Fruit fly (Drosophila melanogaster) whole organism, pupa: ENCODE measurements around the gene CG4593.
A peak's percentile ranks its signal among the peaks of the same experiment; 100 is the strongest.

Experiments used
- CG10348 ChIP-seq: fragments of 200-800 bp; sonication (Bioruptor generic); IDR thresholded peaks from 2 replicates; pipeline ENCODE4 v1.3.6; 2022; ENCODE audit warnings: missing biosample characterization, missing genetic modification characterization
- CG12605 ChIP-seq: fragments of 200-800 bp; sonication (Bioruptor generic); IDR thresholded peaks from 2 replicates; pipeline ENCODE4 v1.3.6; 2022; ENCODE audit warnings: missing biosample characterization, missing genetic modification characterization
- CG13204 ChIP-seq: fragments of 200-800 bp; sonication (Bioruptor generic); optimal IDR thresholded peaks from 2 replicates; lab custom pipeline; 2018; ENCODE audit warnings: missing biosample characterization, mild to moderate bottlenecking, missing genetic modification characterization, moderate library complexity
- CG14655 ChIP-seq: fragments of 200-800 bp; sonication (Bioruptor generic); optimal IDR thresholded peaks from 3 replicates; lab custom pipeline; 2017; ENCODE audit warnings: mild to moderate bottlenecking, missing biosample characterization, missing genetic modification reagents, missing genetic modification characterization
- CG15710 ChIP-seq: fragments of 200-800 bp; sonication (Bioruptor generic); optimal IDR thresholded peaks from 2 replicates; lab custom pipeline; 2018; ENCODE audit warnings: missing biosample characterization, mild to moderate bottlenecking, missing genetic modification characterization, moderate library complexity
- CG17806 ChIP-seq: fragments of 200-800 bp; sonication (Bioruptor generic); optimal IDR thresholded peaks from 2 replicates; lab custom pipeline; 2018; ENCODE audit warnings: missing biosample characterization, mild to moderate bottlenecking, missing genetic modification characterization, moderate library complexity
- CG32121 ChIP-seq: fragments of 200-800 bp; sonication (Bioruptor generic); IDR thresholded peaks from 2 replicates; pipeline ENCODE4 v1.3.6; 2022; ENCODE audit warnings: missing biosample characterization, missing genetic modification characterization
- CG34367 ChIP-seq: fragments of 200-800 bp; sonication (Bioruptor generic); optimal IDR thresholded peaks from 2 replicates; lab custom pipeline; 2018; ENCODE audit warnings: missing biosample characterization, mild to moderate bottlenecking, missing genetic modification characterization
- CG4496 ChIP-seq: fragments of 200-800 bp; sonication (Bioruptor generic); IDR thresholded peaks from 3 replicates; pipeline ENCODE4 v1.3.6; 2022; ENCODE audit warnings: missing biosample characterization, missing genetic modification characterization
- CG8159 ChIP-seq: fragments of 200-800 bp; sonication (Bioruptor generic); optimal IDR thresholded peaks from 3 replicates; lab custom pipeline; 2018; ENCODE audit warnings: missing biosample characterization, mild to moderate bottlenecking, missing genetic modification characterization, moderate library complexity
- CG8301 ChIP-seq: fragments of 200-800 bp; sonication (Bioruptor generic); optimal IDR thresholded peaks from 2 replicates; lab custom pipeline; 2018; ENCODE audit warnings: missing biosample characterization, mild to moderate bottlenecking, missing genetic modification characterization
- CG9948 ChIP-seq: fragments of 200-800 bp; sonication (Bioruptor generic); optimal IDR thresholded peaks from 2 replicates; lab custom pipeline; 2018; ENCODE audit warnings: missing biosample characterization, mild to moderate bottlenecking, missing genetic modification characterization, moderate library complexity
- D1 ChIP-seq: fragments of 200-800 bp; sonication (Bioruptor generic); optimal IDR thresholded peaks from 2 replicates; lab custom pipeline; 2018; ENCODE audit warnings: missing biosample characterization, mild to moderate bottlenecking, missing genetic modification characterization, moderate library complexity
- EcR ChIP-seq: fragments of 200-800 bp; sonication (Bioruptor generic); optimal IDR thresholded peaks from 3 replicates; lab custom pipeline; 2019; ENCODE audit warnings: missing biosample characterization, missing genetic modification characterization, mild to moderate bottlenecking, moderate library complexity, missing genetic modification reagents
- Ets98B ChIP-seq: fragments of 200-800 bp; sonication (Bioruptor generic); IDR thresholded peaks from 2 replicates; pipeline ENCODE4 v1.3.6; 2022; ENCODE audit warnings: missing biosample characterization, missing genetic modification characterization
- Pif1A ChIP-seq: fragments of 200-800 bp; sonication (Bioruptor generic); optimal IDR thresholded peaks from 3 replicates; lab custom pipeline; 2016; ENCODE audit warnings: missing biosample characterization, missing genetic modification characterization
- Pif1B ChIP-seq: fragments of 200-800 bp; sonication (Bioruptor generic); optimal IDR thresholded peaks from 3 replicates; lab custom pipeline; 2016; ENCODE audit warnings: missing biosample characterization, missing genetic modification characterization
- Snoo ChIP-seq: fragments of 200-800 bp; sonication (Bioruptor generic); optimal IDR thresholded peaks from 3 replicates; lab custom pipeline; 2017; ENCODE audit warnings: missing biosample characterization, mild to moderate bottlenecking, missing genetic modification characterization, inconsistent platforms
- fd96Ca ChIP-seq: fragments of 200-800 bp; sonication (Bioruptor generic); IDR thresholded peaks from 3 replicates; pipeline ENCODE4 v1.3.6; 2022; ENCODE audit warnings: missing biosample characterization, missing genetic modification characterization
- gl ChIP-seq: fragments of 200-800 bp; sonication (Bioruptor generic); optimal IDR thresholded peaks from 2 replicates; lab custom pipeline; 2018; ENCODE audit warnings: missing biosample characterization, mild to moderate bottlenecking, missing genetic modification characterization
- rn ChIP-seq: fragments of 200-800 bp; sonication (Bioruptor generic); IDR thresholded peaks from 2 replicates; pipeline ENCODE4 v1.3.6; 2022; ENCODE audit warnings: missing biosample characterization, missing genetic modification characterization

CG4593 gene

DNA sequence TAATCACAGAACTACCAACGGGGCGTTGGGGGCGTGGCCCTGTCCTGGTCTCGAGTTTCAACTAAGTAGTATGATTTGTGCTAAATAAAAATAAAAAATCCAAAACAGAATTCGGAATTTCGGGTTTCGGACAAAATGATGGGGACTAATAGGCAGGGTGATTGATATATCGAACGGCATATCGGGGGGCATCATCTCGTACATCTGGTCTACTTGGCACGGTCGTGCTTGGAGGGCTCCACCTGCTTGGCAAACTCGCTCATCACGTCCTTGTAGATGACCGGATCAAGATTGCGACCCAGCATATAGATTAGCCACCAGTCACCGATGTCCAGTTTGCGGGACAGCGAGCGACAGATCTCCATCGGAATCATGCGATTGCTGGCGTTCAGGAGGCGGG is 39.5 kb upstream of the CG4593 start:
- no peak for TF ChIP-seq CG9948 (tag; lab: Kevin White, UChicago)
- TF ChIP-seq CG14655 (GFP tag; lab: Kevin White, UChicago), result no peak
- no peak for TF ChIP-seq CG34367
- TF ChIP-seq CG15710, result no peak
- TF ChIP-seq CG4496 (GFP tag; lab: Robert Waterston, UW), result no peak
- no peak for TF ChIP-seq D1
- no peak for TF ChIP-seq Snoo (tag; lab: Kevin White, UChicago)
- no peak for TF ChIP-seq Ets98B (GFP tag; lab: Robert Waterston, UW)
- TF ChIP-seq CG8301 (tag; lab: Kevin White, UChicago), result no peak
- no peak for TF ChIP-seq Pif1A (GFP tag; lab: Kevin White, UChicago)
- TF ChIP-seq fd96Ca (GFP tag; lab: Robert Waterston, UW), result no peak

DNA sequence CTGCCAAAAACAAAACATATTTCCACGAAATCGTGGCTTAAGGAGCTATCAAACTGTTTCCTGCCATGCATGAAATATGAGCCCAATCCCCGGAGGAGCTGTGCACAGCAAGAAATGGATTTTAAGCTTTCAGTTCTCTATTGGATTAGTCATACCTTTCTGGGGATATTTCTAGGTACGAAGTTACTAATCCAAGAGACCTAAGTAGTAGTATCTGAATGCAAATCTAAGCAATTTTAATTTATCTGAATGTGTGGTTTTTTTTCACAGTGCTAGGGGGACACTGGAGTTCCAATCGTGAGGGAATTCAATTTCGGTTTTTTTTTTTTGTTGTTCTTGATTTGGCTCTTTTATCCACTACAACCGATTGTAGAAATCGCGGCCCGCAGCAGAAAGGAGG is 37.3 kb upstream of the CG4593 start:
- TF ChIP-seq gl (tag; lab: Kevin White, UChicago) (no peak), CG9948 (tag; lab: Kevin White, UChicago) (peak; percentile 37), CG8159 (peak; percentile 59), CG12605 (GFP tag; lab: Robert Waterston, UW) (no peak), Pif1B (GFP tag; lab: Kevin White, UChicago) (peak; percentile 2), Pif1A (GFP tag; lab: Kevin White, UChicago) (peak; percentile 28), fd96Ca (GFP tag; lab: Robert Waterston, UW) (0 out of 3 replicates have a peak, but pooled peaks have one; percentile 47), D1 (no peak), CG34367 (peak; percentile 34), EcR (GFP tag; lab: Kevin White, UChicago) (no peak), CG10348 (GFP tag; lab: Robert Waterston, UW) (no peak), CG32121 (GFP tag; lab: Robert Waterston, UW) (no peak), Ets98B (GFP tag; lab: Robert Waterston, UW) (peak; percentile 35; the same call in 1 of the 2 replicates), rn (no peak), CG8301 (tag; lab: Kevin White, UChicago) (peak; percentile 8), Snoo (tag; lab: Kevin White, UChicago) (no peak), CG17806 (tag; lab: Kevin White, UChicago) (peak; percentile 50), CG14655 (GFP tag; lab: Kevin White, UChicago) (peak; percentile 14), CG4496 (GFP tag; lab: Robert Waterston, UW) (peak; percentile 27; the same call in 1 of the 3 replicates), CG15710 (peak; percentile 44), CG13204 (GFP tag; lab: Kevin White, UChicago) (no peak)
- TF ChIP-seq, all 21 proteins: peak for 12

DNA sequence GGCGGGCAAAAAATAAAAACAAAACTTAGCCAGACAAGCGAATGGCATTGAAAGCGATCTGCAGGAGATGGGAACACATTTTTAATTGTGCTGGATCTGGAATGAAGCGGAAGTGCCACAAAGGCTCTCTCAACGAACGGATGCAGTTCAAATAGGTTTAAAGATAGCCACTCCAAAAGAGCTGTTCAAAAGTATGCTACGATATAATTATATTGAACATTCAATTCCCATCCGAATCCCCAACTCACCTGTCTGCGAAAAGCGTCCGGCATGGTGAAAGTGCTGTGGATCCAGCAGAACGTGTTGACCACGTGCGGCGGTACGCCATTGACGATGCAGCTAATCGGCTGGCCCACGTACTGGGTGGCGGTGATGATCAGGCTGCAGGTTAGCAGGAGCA is 36.8 kb upstream of the CG4593 start:
- TF ChIP-seq CG13204 (GFP tag; lab: Kevin White, UChicago), result no peak
- TF ChIP-seq Snoo (tag; lab: Kevin White, UChicago), result no peak
- TF ChIP-seq CG32121 (GFP tag; lab: Robert Waterston, UW), result no peak
- TF ChIP-seq CG15710, result no peak
- no peak for TF ChIP-seq fd96Ca (GFP tag; lab: Robert Waterston, UW)
- no peak for TF ChIP-seq CG8159
- no peak for TF ChIP-seq CG10348 (GFP tag; lab: Robert Waterston, UW)
- no peak for TF ChIP-seq EcR (GFP tag; lab: Kevin White, UChicago)
- no peak for TF ChIP-seq CG4496 (GFP tag; lab: Robert Waterston, UW)
- TF ChIP-seq rn, result no peak
- no peak for TF ChIP-seq D1
- TF ChIP-seq Pif1B (GFP tag; lab: Kevin White, UChicago), result no peak
- no peak for TF ChIP-seq CG17806 (tag; lab: Kevin White, UChicago)
- no peak for TF ChIP-seq Ets98B (GFP tag; lab: Robert Waterston, UW)
- TF ChIP-seq CG8301 (tag; lab: Kevin White, UChicago), result no peak
- no peak for TF ChIP-seq CG12605 (GFP tag; lab: Robert Waterston, UW)
- no peak for TF ChIP-seq CG9948 (tag; lab: Kevin White, UChicago)
- no peak for TF ChIP-seq Pif1A (GFP tag; lab: Kevin White, UChicago)
- TF ChIP-seq CG14655 (GFP tag; lab: Kevin White, UChicago), result no peak
- no peak for TF ChIP-seq CG34367

DNA sequence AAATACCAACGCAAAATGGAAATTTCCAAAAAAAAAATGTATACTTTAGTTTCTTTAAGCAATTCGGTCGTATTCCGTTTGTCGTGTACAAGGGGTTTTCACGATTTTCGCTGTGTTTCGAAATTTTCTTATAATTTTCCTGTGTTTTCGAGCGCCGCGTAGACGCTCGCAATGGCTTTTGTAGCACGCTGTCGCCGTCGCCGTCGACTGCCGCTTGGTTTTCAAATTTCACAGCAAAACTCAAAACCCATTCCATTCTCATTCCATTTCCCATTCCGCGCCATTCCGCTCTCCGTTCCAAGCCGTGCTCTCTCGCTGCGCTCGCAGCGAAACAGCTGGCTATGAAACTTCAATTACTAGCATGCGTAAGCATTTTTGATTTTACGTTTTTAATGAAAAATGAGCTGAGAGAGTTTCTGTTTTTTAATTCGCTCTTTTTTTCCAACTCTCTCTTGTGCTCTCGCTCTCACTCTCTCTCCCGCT is 32.2 kb upstream of the CG4593 start:
- TF ChIP-seq CG32121 (GFP tag; lab: Robert Waterston, UW), result peak; percentile 50
- TF ChIP-seq EcR (GFP tag; lab: Kevin White, UChicago), result peak; percentile 24
- TF ChIP-seq CG8301 (tag; lab: Kevin White, UChicago), result no peak
- no peak for TF ChIP-seq gl (tag; lab: Kevin White, UChicago)
- TF ChIP-seq CG8159, result no peak
- TF ChIP-seq CG13204 (GFP tag; lab: Kevin White, UChicago), result peak; percentile 12
- TF ChIP-seq rn, result no peak
- TF ChIP-seq fd96Ca (GFP tag; lab: Robert Waterston, UW), result 0 out of 3 replicates have a peak, but pooled peaks have one; percentile 43
- TF ChIP-seq CG4496 (GFP tag; lab: Robert Waterston, UW), result no peak; the same call in 2 of the 3 replicates
- TF ChIP-seq Snoo (tag; lab: Kevin White, UChicago), result no peak
- TF ChIP-seq CG14655 (GFP tag; lab: Kevin White, UChicago), result no peak
- peak; percentile 51 for TF ChIP-seq Pif1B (GFP tag; lab: Kevin White, UChicago)
- TF ChIP-seq CG34367, result no peak
- TF ChIP-seq CG9948 (tag; lab: Kevin White, UChicago), result no peak
- TF ChIP-seq Pif1A (GFP tag; lab: Kevin White, UChicago), result peak; percentile 29
- TF ChIP-seq CG12605 (GFP tag; lab: Robert Waterston, UW), result peak; percentile 45; the same call in 1 of the 2 replicates
- no peak for TF ChIP-seq CG17806 (tag; lab: Kevin White, UChicago)
- no peak for TF ChIP-seq CG10348 (GFP tag; lab: Robert Waterston, UW)
- peak; percentile 35 for TF ChIP-seq Ets98B (GFP tag; lab: Robert Waterston, UW)
- no peak for TF ChIP-seq CG15710

DNA sequence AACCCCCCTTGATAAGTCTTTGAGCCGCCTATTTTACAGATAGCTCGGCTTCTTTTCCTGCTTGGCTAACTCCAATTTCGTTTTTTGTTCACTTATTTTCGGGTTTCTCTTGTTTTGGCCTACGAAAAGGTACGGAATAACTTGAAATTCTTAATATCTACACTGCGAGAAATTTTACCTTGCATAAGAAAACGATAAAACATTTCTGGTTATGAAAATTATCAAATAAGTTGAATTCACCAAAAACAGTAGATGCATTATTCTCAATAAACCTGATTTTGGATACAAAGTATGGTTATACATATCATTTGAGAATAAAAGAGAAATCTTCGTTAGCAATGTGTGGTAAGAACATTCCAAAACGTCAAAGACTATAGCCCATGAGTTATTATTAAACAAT is 31.6 kb upstream of the CG4593 start:
- TF ChIP-seq Ets98B (GFP tag; lab: Robert Waterston, UW) (no peak), CG4496 (GFP tag; lab: Robert Waterston, UW) (no peak), CG17806 (tag; lab: Kevin White, UChicago) (peak; percentile 40), fd96Ca (GFP tag; lab: Robert Waterston, UW) (no peak), EcR (GFP tag; lab: Kevin White, UChicago) (no peak), CG8159 (peak; percentile 61), Pif1B (GFP tag; lab: Kevin White, UChicago) (no peak), CG15710 (peak; percentile 18), CG9948 (tag; lab: Kevin White, UChicago) (peak; percentile 37), CG13204 (GFP tag; lab: Kevin White, UChicago) (no peak), Pif1A (GFP tag; lab: Kevin White, UChicago) (no peak), CG32121 (GFP tag; lab: Robert Waterston, UW) (no peak), CG34367 (peak; percentile 27), D1 (no peak), CG12605 (GFP tag; lab: Robert Waterston, UW) (no peak), CG10348 (GFP tag; lab: Robert Waterston, UW) (no peak), CG8301 (tag; lab: Kevin White, UChicago) (peak; percentile 21), CG14655 (GFP tag; lab: Kevin White, UChicago) (peak; percentile 46), Snoo (tag; lab: Kevin White, UChicago) (peak; percentile 8), gl (tag; lab: Kevin White, UChicago) (no peak), rn (no peak)
